Fruit fly (Drosophila melanogaster) whole organism, embryonic: ENCODE measurements around the gene beta4GalNAcTB.

Source experiments
- Aef1 ChIP-seq: fragments of 200-800 bp; sonication (Bioruptor generic); IDR thresholded peaks from 3 replicates; pipeline ENCODE4 v1.3.6; 2022; ENCODE audit warnings: missing biosample characterization, missing genetic modification characterization
- Bgb ChIP-seq: fragments of 200-800 bp; sonication (Bioruptor generic); IDR thresholded peaks from 2 replicates; pipeline ENCODE4 v1.3.6; 2022; ENCODE audit warnings: missing biosample characterization, missing genetic modification characterization; ENCODE audit not compliant: partially characterized antibody
- C15 ChIP-seq: fragments of 200-800 bp; sonication (Bioruptor generic); IDR thresholded peaks from 3 replicates; pipeline ENCODE4 v1.3.6; 2022; ENCODE audit warnings: missing biosample characterization, missing genetic modification characterization
- CG10267 ChIP-seq: fragments of 200-800 bp; sonication (Bioruptor generic); optimal IDR thresholded peaks from 2 replicates; lab custom pipeline; 2018; ENCODE audit warnings: missing biosample characterization, mild to moderate bottlenecking, missing genetic modification characterization, moderate library complexity
- CG12659 ChIP-seq: fragments of 200-800 bp; sonication (Bioruptor generic); optimal IDR thresholded peaks from 3 replicates; lab custom pipeline; 2017; ENCODE audit warnings: mild to moderate bottlenecking, missing biosample characterization, missing genetic modification reagents, missing genetic modification characterization
- CG12744 ChIP-seq: fragments of 200-800 bp; sonication (Bioruptor generic); optimal IDR thresholded peaks from 2 replicates; lab custom pipeline; 2016; ENCODE audit warnings: missing biosample characterization, missing genetic modification characterization
- CG12942 ChIP-seq: fragments of 200-800 bp; sonication (Bioruptor generic); optimal IDR thresholded peaks from 3 replicates; lab custom pipeline; 2016; ENCODE audit warnings: missing biosample characterization, missing genetic modification characterization
- CG13287 ChIP-seq: fragments of 200-800 bp; sonication (Bioruptor generic); IDR thresholded peaks from 2 replicates; pipeline ENCODE4 v1.3.6; 2022; ENCODE audit warnings: missing biosample characterization, missing genetic modification characterization; ENCODE audit not compliant: partially characterized antibody
- CG14710 ChIP-seq: fragments of 200-800 bp; sonication (Bioruptor generic); optimal IDR thresholded peaks from 3 replicates; lab custom pipeline; 2019; ENCODE audit warnings: missing biosample characterization, mild to moderate bottlenecking, missing genetic modification characterization, moderate library complexity
- CG17612 ChIP-seq: fragments of 200-800 bp; sonication (Bioruptor generic); IDR thresholded peaks from 2 replicates; pipeline ENCODE4 v1.3.6; 2022; ENCODE audit warnings: missing biosample characterization, missing genetic modification characterization
- CG2116 ChIP-seq: fragments of 200-800 bp; sonication (Bioruptor generic); optimal IDR thresholded peaks from 3 replicates; lab custom pipeline; 2018; ENCODE audit warnings: missing biosample characterization, mild to moderate bottlenecking, missing genetic modification characterization
- CG2129 ChIP-seq: fragments of 200-800 bp; sonication (Bioruptor generic); IDR thresholded peaks from 2 replicates; pipeline ENCODE4 v1.3.6; 2022; ENCODE audit warnings: missing biosample characterization, missing genetic modification characterization; ENCODE audit not compliant: partially characterized antibody
- CG34224 ChIP-seq: fragments of 200-800 bp; sonication (Bioruptor generic); IDR thresholded peaks from 3 replicates; pipeline ENCODE4 v1.3.6; 2022; ENCODE audit warnings: missing biosample characterization, missing genetic modification characterization; ENCODE audit not compliant: partially characterized antibody
- CG42726 ChIP-seq: fragments of 200-800 bp; sonication (Bioruptor generic); IDR thresholded peaks from 2 replicates; pipeline ENCODE4 v1.3.6; 2022; ENCODE audit warnings: missing biosample characterization, missing genetic modification characterization; ENCODE audit not compliant: partially characterized antibody
- CG5180 ChIP-seq: fragments of 200-800 bp; sonication (Bioruptor generic); optimal IDR thresholded peaks from 3 replicates; lab custom pipeline; 2017; ENCODE audit warnings: missing biosample characterization, missing genetic modification characterization, mild to moderate bottlenecking, moderate library complexity, missing genetic modification reagents
- CG6175 ChIP-seq: fragments of 200-800 bp; sonication (Bioruptor generic); IDR thresholded peaks from 3 replicates; pipeline ENCODE4 v1.3.6; 2022; ENCODE audit warnings: missing biosample characterization, missing genetic modification characterization
- CG7357 ChIP-seq: fragments of 200-800 bp; sonication (Bioruptor generic); IDR thresholded peaks from 3 replicates; pipeline ENCODE4 v1.3.6; 2022; ENCODE audit warnings: missing biosample characterization, missing genetic modification characterization
- CG8765 ChIP-seq: fragments of 200-800 bp; sonication (Bioruptor generic); IDR thresholded peaks from 2 replicates; pipeline ENCODE4 v1.3.6; 2022; ENCODE audit warnings: missing biosample characterization, missing genetic modification characterization
- Dip3 ChIP-seq: fragments of 200-800 bp; sonication (Bioruptor generic); optimal IDR thresholded peaks from 3 replicates; lab custom pipeline; 2016; ENCODE audit warnings: missing biosample characterization, missing genetic modification characterization
- Doc3 ChIP-seq: fragments of 200-800 bp; sonication (Bioruptor generic); IDR thresholded peaks from 3 replicates; pipeline ENCODE4 v1.3.6; 2022; ENCODE audit warnings: missing biosample characterization, missing genetic modification characterization; ENCODE audit not compliant: partially characterized antibody
- Dref ChIP-seq: fragments of 200-800 bp; sonication (Bioruptor generic); IDR thresholded peaks from 2 replicates; pipeline ENCODE4 v1.3.6; 2022; ENCODE audit warnings: missing biosample characterization, missing genetic modification characterization
- HHEX ChIP-seq: fragments of 200-800 bp; sonication (Bioruptor generic); optimal IDR thresholded peaks from 3 replicates; lab custom pipeline; 2017; ENCODE audit warnings: missing biosample characterization, mild to moderate bottlenecking, missing genetic modification characterization, missing genetic modification reagents
- Hr39 ChIP-seq: fragments of >200 bp; optimal IDR thresholded peaks from 2 replicates; lab custom pipeline; 2017
- MESR4 ChIP-seq: fragments of 200-800 bp; sonication (Bioruptor generic); optimal IDR thresholded peaks from 2 replicates; lab custom pipeline; 2018; ENCODE audit warnings: missing biosample characterization, mild to moderate bottlenecking, missing genetic modification characterization, moderate library complexity
- NC2α ChIP-seq: fragments of 200-800 bp; sonication (Bioruptor generic); optimal IDR thresholded peaks from 2 replicates; lab custom pipeline; 2016; ENCODE audit warnings: missing biosample characterization, missing genetic modification characterization
- NfI ChIP-seq: fragments of 200-800 bp; sonication (Bioruptor generic); optimal IDR thresholded peaks from 3 replicates; lab custom pipeline; 2018; ENCODE audit warnings: missing biosample characterization, mild to moderate bottlenecking, missing genetic modification characterization, moderate library complexity
- Opbp ChIP-seq: fragments of 200-800 bp; sonication (Bioruptor generic); IDR thresholded peaks from 3 replicates; pipeline ENCODE4 v1.3.6; 2022; ENCODE audit warnings: missing biosample characterization, missing genetic modification characterization; ENCODE audit not compliant: partially characterized antibody
- Sin3A ChIP-seq: fragments of >200 bp; optimal IDR thresholded peaks from 2 replicates; lab custom pipeline; 2018
- YL-1 ChIP-seq: fragments of 200-800 bp; sonication (Bioruptor generic); optimal IDR thresholded peaks from 3 replicates; lab custom pipeline; 2017; ENCODE audit warnings: missing biosample characterization, mild to moderate bottlenecking, missing genetic modification characterization
- abd-A ChIP-seq: fragments of 200-800 bp; sonication (Bioruptor generic); optimal IDR thresholded peaks from 3 replicates; lab custom pipeline; 2019; ENCODE audit warnings: missing biosample characterization, mild to moderate bottlenecking, missing genetic modification characterization, moderate library complexity
- chinmo ChIP-seq: fragments of 200-800 bp; sonication (Bioruptor generic); IDR thresholded peaks from 4 replicates; pipeline ENCODE4 v1.3.6; 2022; ENCODE audit warnings: missing biosample characterization, missing genetic modification characterization; ENCODE audit not compliant: partially characterized antibody
- crp ChIP-seq, 2 experiments: fragments of 200-800 bp; sonication (Bioruptor generic); optimal IDR thresholded peaks; 2 replicates in 1 of 2; 3 replicates in 1 of 2; lab custom pipeline; 2017; ENCODE audit warnings: missing biosample characterization in 2 of 2, missing genetic modification characterization in 2 of 2, mild to moderate bottlenecking in 1 of 2, moderate library complexity in 1 of 2
- exex ChIP-seq: fragments of 200-800 bp; sonication (Bioruptor generic); optimal IDR thresholded peaks from 4 replicates; lab custom pipeline; 2018; ENCODE audit warnings: missing biosample characterization, mild to moderate bottlenecking, missing genetic modification characterization, moderate library complexity
- fd102C ChIP-seq: fragments of 200-800 bp; sonication (Bioruptor generic); optimal IDR thresholded peaks from 2 replicates; lab custom pipeline; 2018; ENCODE audit warnings: missing biosample characterization, mild to moderate bottlenecking, missing genetic modification characterization, moderate library complexity
- gcm2 ChIP-seq: fragments of 200-800 bp; sonication (Bioruptor generic); optimal IDR thresholded peaks from 2 replicates; lab custom pipeline; 2016; ENCODE audit warnings: missing biosample characterization, missing genetic modification characterization
- inv ChIP-seq: fragments of 200-800 bp; sonication (Bioruptor generic); IDR thresholded peaks from 2 replicates; pipeline ENCODE4 v1.3.6; 2022; ENCODE audit warnings: missing biosample characterization, missing genetic modification characterization; ENCODE audit not compliant: partially characterized antibody
- jigr1 ChIP-seq: fragments of 200-800 bp; sonication (Bioruptor generic); IDR thresholded peaks from 3 replicates; pipeline ENCODE4 v1.3.6; 2022; ENCODE audit warnings: missing biosample characterization, missing genetic modification characterization
- lov ChIP-seq, 2 experiments: fragments of 200-800 bp in 1 of 2; fragments of >200 bp in 1 of 2; sonication (Bioruptor generic) in 1 of 2; IDR thresholded peaks in 1 of 2; optimal IDR thresholded peaks in 1 of 2; 2 replicates in 1 of 2; 3 replicates in 1 of 2; pipeline versions ENCODE4 v1.3.6 to Lab custom; 2017 to 2022; ENCODE audit warnings: missing biosample characterization in 1 of 2, missing genetic modification characterization in 1 of 2
- mld ChIP-seq: fragments of 200-800 bp; sonication (Bioruptor generic); IDR thresholded peaks from 3 replicates; pipeline ENCODE4 v1.3.6; 2022; ENCODE audit warnings: missing biosample characterization, missing genetic modification characterization; ENCODE audit not compliant: partially characterized antibody
- nmo ChIP-seq: fragments of 200-800 bp; sonication (Bioruptor generic); optimal IDR thresholded peaks from 2 replicates; lab custom pipeline; 2018; ENCODE audit warnings: missing biosample characterization, mild to moderate bottlenecking, missing genetic modification characterization, moderate library complexity
- pan ChIP-seq, 4 experiments: fragments of >200 bp in 3 of 4; fragments of 200-800 bp in 1 of 4; sonication (Bioruptor generic) in 1 of 4; optimal IDR thresholded peaks in 3 of 4; IDR thresholded peaks in 1 of 4; 2 replicates each; pipeline versions ENCODE4 v1.3.6 to Lab custom; 2017 to 2022; ENCODE audit warnings: missing biosample characterization in 2 of 4, missing genetic modification characterization in 2 of 4, mixed read lengths in 1 of 4
- psq ChIP-seq: fragments of 200-800 bp; sonication (Bioruptor generic); optimal IDR thresholded peaks from 2 replicates; lab custom pipeline; 2017; ENCODE audit warnings: missing biosample characterization, missing genetic modification characterization
- row ChIP-seq: fragments of 200-800 bp; sonication (Bioruptor generic); IDR thresholded peaks from 3 replicates; pipeline ENCODE4 v1.3.6; 2022; ENCODE audit warnings: missing biosample characterization, missing genetic modification characterization
- sima ChIP-seq: fragments of 200-800 bp; sonication (Bioruptor generic); optimal IDR thresholded peaks from 2 replicates; lab custom pipeline; 2016; ENCODE audit warnings: missing biosample characterization, missing genetic modification characterization
- sna ChIP-seq: fragments of 200-800 bp; sonication (Bioruptor generic); IDR thresholded peaks from 2 replicates; pipeline ENCODE4 v1.3.6; 2022; ENCODE audit warnings: missing biosample characterization, missing genetic modification characterization; ENCODE audit not compliant: partially characterized antibody
- sug ChIP-seq: fragments of 200-800 bp; optimal IDR thresholded peaks from 2 replicates; lab custom pipeline; 2019; ENCODE audit warnings: missing biosample characterization, mild to moderate bottlenecking, missing genetic modification characterization, moderate library complexity
- wdn ChIP-seq: fragments of 200-800 bp; sonication (Bioruptor generic); IDR thresholded peaks from 2 replicates; pipeline ENCODE4 v1.3.6; 2022; ENCODE audit warnings: missing biosample characterization, missing genetic modification characterization
- zen2 ChIP-seq: fragments of 200-800 bp; sonication (Bioruptor generic); IDR thresholded peaks from 3 replicates; pipeline ENCODE4 v1.3.6; 2022; ENCODE audit warnings: missing biosample characterization, missing genetic modification characterization; ENCODE audit not compliant: partially characterized antibody

beta4GalNAcTB gene

DNA sequence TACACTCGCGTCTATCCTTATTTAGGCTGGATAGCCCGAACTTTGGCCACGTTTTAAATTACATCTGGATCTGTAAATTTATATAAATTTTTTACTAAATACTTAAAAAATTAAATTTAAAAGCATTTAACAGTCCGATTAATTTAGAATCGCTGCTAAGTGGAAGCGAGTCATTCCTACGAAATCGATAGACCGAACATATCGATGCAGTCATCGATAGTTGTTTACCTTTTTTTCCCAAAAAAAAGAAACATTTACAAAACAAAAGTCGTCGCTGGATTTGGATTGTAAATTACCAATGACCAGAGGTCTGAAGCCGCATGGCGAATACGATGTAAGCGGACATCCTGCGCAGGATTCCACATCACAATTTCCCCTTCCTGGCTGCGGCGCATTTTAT, 21.9 kb upstream of the beta4GalNAcTB start, which contains the start of gene Sirt7 (continued):
- no peak for TF ChIP-seq fd102C (GFP tag; lab: Kevin White, UChicago)
- TF ChIP-seq sna (GFP tag; lab: Robert Waterston, UW), result peak; percentile 94
- no peak for TF ChIP-seq gcm2 (GFP tag; lab: Kevin White, UChicago)
- no peak for TF ChIP-seq wdn (GFP tag; lab: Robert Waterston, UW)
- peak; percentile 81 for TF ChIP-seq CG2116
- TF ChIP-seq abd-A (tag; lab: Kevin White, UChicago), result no peak
- peak; percentile 92; the same call in 3 of the 4 replicates for TF ChIP-seq chinmo
- no peak for TF ChIP-seq Aef1 (GFP tag; lab: Robert Waterston, UW)
- TF ChIP-seq YL-1 (GFP tag; lab: Kevin White, UChicago), result peak; percentile 40
- TF ChIP-seq sima (GFP tag; lab: Kevin White, UChicago), result no peak
- no peak for TF ChIP-seq lov (optimal IDR thresholded peaks at IDR 0.05; lab: Kevin White, UChicago)
- TF ChIP-seq lov (GFP tag; IDR thresholded peaks at IDR 0.05; lab: Robert Waterston, UW), result no peak
- TF ChIP-seq CG2129 (GFP tag; lab: Robert Waterston, UW), result peak; percentile 93
- peak; percentile 88 for TF ChIP-seq CG42726 (GFP tag; lab: Robert Waterston, UW)
- peak; percentile 19 for TF ChIP-seq exex (tag; lab: Kevin White, UChicago)
- TF ChIP-seq CG8765 (GFP tag; lab: Robert Waterston, UW), result no peak
- no peak for TF ChIP-seq Hr39
- peak; percentile 22 for TF ChIP-seq MESR4
- TF ChIP-seq sug (tag; lab: Kevin White, UChicago), result peak; percentile 18
- TF ChIP-seq CG13287, result peak; percentile 98
- no peak for TF ChIP-seq pan (optimal IDR thresholded peaks at IDR 0.05; lab: Kevin White, UChicago)
- TF ChIP-seq pan (GFP tag; optimal IDR thresholded peaks at IDR 0.05 in 1 of 2, IDR thresholded peaks at IDR 0.05 in 1 of 2), result no peak
- TF ChIP-seq row (GFP tag; lab: Robert Waterston, UW), result peak; percentile 55; the same call in 2 of the 3 replicates
- no peak for TF ChIP-seq Dip3
- no peak for TF ChIP-seq HHEX (GFP tag; lab: Kevin White, UChicago)
- TF ChIP-seq jigr1 (GFP tag; lab: Robert Waterston, UW), result peak; percentile 87; the same call in 1 of the 3 replicates
- no peak for TF ChIP-seq psq (GFP tag; lab: Kevin White, UChicago)
- TF ChIP-seq C15, result no peak
- TF ChIP-seq NfI (GFP tag; lab: Kevin White, UChicago), result no peak
- peak; percentile 84 for TF ChIP-seq inv (GFP tag; lab: Robert Waterston, UW)
- TF ChIP-seq mld (GFP tag; lab: Robert Waterston, UW), result peak; percentile 93
- TF ChIP-seq Doc3 (GFP tag; lab: Robert Waterston, UW), result peak; percentile 95
- peak; percentile 97 for TF ChIP-seq CG34224 (GFP tag; lab: Robert Waterston, UW)
- TF ChIP-seq Sin3A (lab: Kevin White, UChicago), result peak; percentile 29
- TF ChIP-seq CG12659 (GFP tag; lab: Kevin White, UChicago), result peak; percentile 30
- TF ChIP-seq CG6175, result no peak
- TF ChIP-seq Opbp (GFP tag; lab: Robert Waterston, UW), result peak; percentile 92
- TF ChIP-seq CG12942, result no peak
- TF ChIP-seq CG14710, result peak; percentile 49
- TF ChIP-seq nmo (GFP tag; lab: Kevin White, UChicago), result peak; percentile 29
- no peak for TF ChIP-seq crp (GFP tag; optimal IDR thresholded peaks at IDR 0.05; lab: Kevin White, UChicago)
- no peak for TF ChIP-seq CG12744 (GFP tag; lab: Kevin White, UChicago)
- TF ChIP-seq CG7357, result peak; percentile 63; the same call in 2 of the 3 replicates
- no peak for TF ChIP-seq CG17612 (GFP tag; lab: Robert Waterston, UW)
- peak; percentile 91 for TF ChIP-seq Dref (GFP tag; lab: Robert Waterston, UW)
- TF ChIP-seq Bgb (GFP tag; lab: Robert Waterston, UW), result peak; percentile 95
- peak; percentile 53 for TF ChIP-seq CG10267 (tag; lab: Kevin White, UChicago)
- no peak for TF ChIP-seq CG5180 (GFP tag; lab: Kevin White, UChicago)
- TF ChIP-seq NC2α, result no peak
- TF ChIP-seq zen2 (GFP tag; lab: Robert Waterston, UW), result peak; percentile 97
